Fruit fly (Drosophila melanogaster): Measurements from ENCODE around the gene ATPsynCF6.
A peak's percentile ranks its signal among the peaks of the same experiment; 100 is the strongest.

Gene ATPsynCF6

dm6 chr3R:23334866-23335265 lies 21.0 kb downstream of the ATPsynCF6 start (continued):
- TF ChIP-seq HLHmδ (GFP tag; optimal IDR thresholded peaks at IDR 0.05) (no peak), CG15696 (tag; optimal IDR thresholded peaks at IDR 0.05) (no peak), Max (GFP tag; optimal IDR thresholded peaks at IDR 0.05) (no peak), Poxn (GFP tag; IDR thresholded peaks at IDR 0.05) (no peak), btn (GFP tag; optimal IDR thresholded peaks at IDR 0.05) (no peak), jigr1 (GFP tag; IDR thresholded peaks at IDR 0.05) (no peak), H15 (GFP tag; IDR thresholded peaks at IDR 0.05) (no peak; the same call in 2 of the 3 replicates), ind (GFP tag; optimal IDR thresholded peaks at IDR 0.05) (peak; percentile 29), CG12104 (GFP tag; optimal IDR thresholded peaks at IDR 0.05) (no peak), CrebB (tag; optimal IDR thresholded peaks at IDR 0.05) (no peak), slbo (GFP tag; IDR thresholded peaks at IDR 0.05) (peak; percentile 76), hth (optimal IDR thresholded peaks at IDR 0.05) (no peak), E2f1 (GFP tag; IDR thresholded peaks at IDR 0.05) (peak; percentile 24; the same call in 1 of the 2 replicates), crol (GFP tag; IDR thresholded peaks at IDR 0.05) (no peak), CG6683 (GFP tag; optimal IDR thresholded peaks at IDR 0.05) (peak; percentile 25), cwo (GFP tag; optimal IDR thresholded peaks at IDR 0.05) (peak; percentile 31), Aef1 (GFP tag; IDR thresholded peaks at IDR 0.05) (peak; percentile 49; the same call in 2 of the 3 replicates), CG18599 (GFP tag; optimal IDR thresholded peaks at IDR 0.05) (peak; percentile 69), CG17568 (GFP tag; optimal IDR thresholded peaks at IDR 0.05) (peak; percentile 4), CG13296 (GFP tag; optimal IDR thresholded peaks at IDR 0.05) (peak; percentile 23), Awh (GFP tag; IDR thresholded peaks at IDR 0.05) (no peak), trh (GFP tag; optimal IDR thresholded peaks at IDR 0.05) (no peak), esg (GFP tag; conservative IDR thresholded peaks at IDR 0.05) (peak; percentile 46), kah (GFP tag; optimal IDR thresholded peaks at IDR 0.05) (no peak), CG2120 (GFP tag; optimal IDR thresholded peaks at IDR 0.05) (peak; percentile 80), hbn (GFP tag; IDR thresholded peaks at IDR 0.05; ENCODE audit: partially characterized antibody) (no peak), CG6254 (GFP tag; optimal IDR thresholded peaks at IDR 0.05) (no peak), sima (GFP tag; optimal IDR thresholded peaks at IDR 0.05) (no peak), CG8388 (GFP tag; optimal IDR thresholded peaks at IDR 0.05) (no peak), CG13287 (GFP tag; IDR thresholded peaks at IDR 0.05; ENCODE audit: partially characterized antibody) (no peak), CG14014 (GFP tag; IDR thresholded peaks at IDR 0.05) (peak; percentile 47), zfh1 (GFP tag; IDR thresholded peaks at IDR 0.05) (peak; percentile 47; the same call in 1 of the 3 replicates), Bteb2 (GFP tag; optimal IDR thresholded peaks at IDR 0.05) (peak; percentile 36), CG10321 (GFP tag; IDR thresholded peaks at IDR 0.05) (no peak), Oaz (GFP tag; IDR thresholded peaks at IDR 0.05) (no peak), tx (GFP tag; optimal IDR thresholded peaks at IDR 0.05) (no peak), nerfin-2 (GFP tag; IDR thresholded peaks at IDR 0.05; ENCODE audit: partially characterized antibody) (no peak), fd3F (GFP tag; optimal IDR thresholded peaks at IDR 0.05) (no peak), oc (tag; optimal IDR thresholded peaks at IDR 0.05) (no peak), Sox100B (GFP tag; optimal IDR thresholded peaks at IDR 0.05) (peak; percentile 4), psq (GFP tag; optimal IDR thresholded peaks at IDR 0.05) (no peak), CG3281 (GFP tag; optimal IDR thresholded peaks at IDR 0.05) (peak; percentile 77), otp (GFP tag; IDR thresholded peaks at IDR 0.05) (no peak), CG10209 (GFP tag; optimal IDR thresholded peaks at IDR 0.05) (peak; percentile 12), onecut (GFP tag; IDR thresholded peaks at IDR 0.05) (no peak), ttk (GFP tag; IDR thresholded peaks at IDR 0.05) (0 out of 2 replicates have a peak, but pooled peaks have one; percentile 20), D19B (GFP tag; optimal IDR thresholded peaks at IDR 0.05) (peak; percentile 52), grau (tag; optimal IDR thresholded peaks at IDR 0.05) (peak; percentile 60), CG3847 (GFP tag; IDR thresholded peaks at IDR 0.05) (peak; percentile 54), Hr39 (optimal IDR thresholded peaks at IDR 0.05) (no peak), Gug (GFP tag; IDR thresholded peaks at IDR 0.05) (peak; percentile 22; the same call in 1 of the 4 replicates), CG31441 (GFP tag; IDR thresholded peaks at IDR 0.05) (no peak)

Data from whole organism, embryonic.